Worm (Caenorhabditis elegans) whole organism, young adult: ENCODE measurements around the gene ect-2.

Experiments used
- ceh-27 ChIP-seq: fragments of 200-800 bp; sonication (Bioruptor generic); optimal IDR thresholded peaks from 2 replicates; lab custom pipeline; 2018; ENCODE audit warnings: mild to moderate bottlenecking, missing genetic modification characterization, moderate library complexity, missing compliant biosample characterization
- ekl-4 ChIP-seq: fragments of 200-800 bp; sonication (Bioruptor generic); IDR thresholded peaks from 2 replicates; pipeline ENCODE4 v1.3.6; 2022; ENCODE audit warnings: missing genetic modification reagents, missing genetic modification characterization, missing compliant biosample characterization
- lin-35 ChIP-seq, 3 experiments: fragments of 150-350 bp in 2 of 3; sonication (generic microtip) in 1 of 3; optimal IDR thresholded peaks; 2 replicates each; lab custom pipeline; 2014 to 2018; ENCODE audit warnings: missing biosample characterization in 3 of 3, missing genetic modification characterization in 3 of 3, missing genetic modification reagents in 3 of 3
- lin-54 ChIP-seq: fragments of 200-800 bp; sonication (Bioruptor generic); optimal IDR thresholded peaks from 2 replicates; lab custom pipeline; 2018; ENCODE audit warnings: mild to moderate bottlenecking, missing genetic modification characterization, missing compliant biosample characterization
- snpc-4 ChIP-seq, 5 experiments: fragments of 150-350 bp in 1 of 5; sonication (generic microtip) in 4 of 5; optimal IDR thresholded peaks; 2 replicates each; lab custom pipeline; 2014 to 2018; ENCODE audit warnings: missing genetic modification characterization in 5 of 5, missing biosample characterization in 3 of 5, antibody characterized with exemption in 2 of 5, mild to moderate bottlenecking in 2 of 5, missing compliant biosample characterization in 2 of 5, missing genotype in 2 of 5, moderate library complexity in 2 of 5, missing genetic modification reagents in 1 of 5
- tbx-9 ChIP-seq: sonication (generic microtip); optimal IDR thresholded peaks from 2 replicates; lab custom pipeline; 2016; ENCODE audit warnings: borderline replicate concordance, missing genetic modification characterization, inconsistent platforms, missing compliant biosample characterization

ce11 chrII:10760801-10761200 is 23.0 kb downstream of the ect-2 start:
- TF ChIP-seq ceh-27 (no peak), snpc-4 (GFP tag; optimal IDR thresholded peaks at IDR 0.05; lab: Kevin White, UChicago) (no peak), snpc-4 (tag; optimal IDR thresholded peaks at IDR 0.05; lab: Kevin White, UChicago) (no peak), tbx-9 (no peak), ekl-4 (GFP tag; lab: Robert Waterston, UW) (no peak), lin-54 (no peak), lin-35 (GFP tag; optimal IDR thresholded peaks at IDR 0.05; lab: Kevin White, UChicago) (no peak)
